Fruit fly (Drosophila melanogaster) ovary, adult (tissue): Measurements from ENCODE around the gene Ctr1B.

Experiments
- CG17801 ChIP-seq: fragments of 200-800 bp; optimal IDR thresholded peaks from 2 replicates; lab custom pipeline; 2019; ENCODE audit warnings: missing biosample characterization, mild to moderate bottlenecking, missing genetic modification characterization, moderate library complexity; ENCODE audit not compliant: partially characterized antibody

Ctr1B gene

DNA sequence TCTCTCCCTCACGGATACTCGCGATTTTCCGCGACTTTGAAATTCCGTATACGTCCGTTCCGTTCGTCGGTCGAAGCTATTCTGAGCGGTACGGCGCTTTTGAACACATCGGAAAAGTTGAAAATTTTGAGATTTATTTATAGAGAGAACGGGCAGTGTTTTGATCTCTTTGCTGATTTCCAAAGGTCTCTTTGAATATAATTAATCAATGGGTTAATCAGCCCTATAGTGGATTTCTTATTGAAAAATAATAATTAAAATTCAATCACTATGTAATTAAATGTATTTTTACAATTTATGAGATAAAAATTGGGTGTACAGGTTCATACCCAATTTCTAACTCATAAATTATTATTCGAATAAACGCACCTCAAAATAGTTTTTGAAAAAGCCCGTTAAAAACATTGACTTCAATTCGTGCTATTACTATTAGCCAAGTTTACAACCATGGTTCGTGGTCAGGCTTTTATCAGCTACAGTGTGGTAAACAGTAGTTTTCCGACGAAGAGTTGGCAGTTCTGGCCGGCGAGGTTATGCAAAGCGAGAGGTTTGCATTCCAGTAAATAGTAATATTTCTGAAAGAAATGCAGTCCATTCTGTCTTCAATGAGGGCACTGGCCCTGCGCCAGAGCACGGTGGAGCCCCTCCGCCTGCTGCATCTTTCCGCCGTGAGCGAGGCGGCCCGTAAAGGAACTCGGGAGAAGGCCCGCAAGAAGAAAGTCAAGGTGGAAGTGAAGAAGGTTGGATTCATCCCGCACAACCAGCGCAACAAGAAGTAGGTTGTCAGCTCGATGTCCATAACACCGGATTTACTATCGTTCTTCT is 16.3 kb upstream of the Ctr1B start, which contains the start of the genes CG9626 and mRpL1:
Gene CG9626, minus strand, starts transcription at position 51 of the 825 bp plus-strand sequence.
Gene mRpL1, plus strand, starts transcription at position 513 of the 825 bp plus-strand sequence.
- TF ChIP-seq CG17801 = no peak

DNA sequence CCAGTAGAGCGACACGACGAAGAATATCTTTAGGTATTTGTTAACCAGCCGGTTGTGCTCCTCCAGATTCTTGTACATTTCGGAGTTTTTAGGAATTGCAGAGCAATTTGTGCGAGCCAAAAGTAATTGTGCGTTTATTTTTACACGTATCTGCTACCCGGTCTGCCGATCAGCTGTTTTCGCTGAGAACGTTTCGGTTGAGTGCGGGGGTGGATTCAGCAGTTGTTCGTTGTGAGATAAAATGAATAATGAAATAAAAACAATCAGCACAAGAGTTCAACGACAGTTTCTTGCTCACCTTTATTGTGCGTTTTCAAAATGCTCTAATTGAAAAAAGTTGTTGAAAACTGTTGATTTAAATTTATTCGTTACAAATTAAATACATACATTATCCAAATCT is 13.6 kb upstream of the Ctr1B start, which contains the start of gene nac:
Gene nac, minus strand, starts transcription at position 176 of the 400 bp plus-strand sequence.
- TF ChIP-seq CG17801 = no peak

DNA sequence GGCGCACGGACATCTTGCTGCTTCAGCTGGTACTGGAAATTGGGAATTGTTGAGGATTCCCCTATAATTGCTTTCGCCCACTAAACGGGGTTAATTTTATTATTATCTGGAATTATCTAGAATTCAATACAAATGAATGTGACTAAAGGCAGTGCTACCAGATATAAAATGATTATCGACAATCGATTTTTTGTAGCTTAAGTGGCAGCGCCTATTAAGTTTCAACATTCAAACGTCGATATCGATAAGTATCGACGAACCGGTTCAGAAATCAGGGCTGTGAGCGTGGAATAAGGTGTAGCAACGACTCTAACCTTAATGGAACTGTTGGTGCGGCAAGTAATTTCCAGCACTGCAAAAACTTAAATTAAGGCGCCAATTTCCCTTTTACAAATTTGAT is 12.3 kb upstream of the Ctr1B start, which contains the start of gene Sgt1:
Gene Sgt1, minus strand, starts transcription at position 165 of the 400 bp plus-strand sequence.
- TF ChIP-seq CG17801 = peak; percentile 37

DNA sequence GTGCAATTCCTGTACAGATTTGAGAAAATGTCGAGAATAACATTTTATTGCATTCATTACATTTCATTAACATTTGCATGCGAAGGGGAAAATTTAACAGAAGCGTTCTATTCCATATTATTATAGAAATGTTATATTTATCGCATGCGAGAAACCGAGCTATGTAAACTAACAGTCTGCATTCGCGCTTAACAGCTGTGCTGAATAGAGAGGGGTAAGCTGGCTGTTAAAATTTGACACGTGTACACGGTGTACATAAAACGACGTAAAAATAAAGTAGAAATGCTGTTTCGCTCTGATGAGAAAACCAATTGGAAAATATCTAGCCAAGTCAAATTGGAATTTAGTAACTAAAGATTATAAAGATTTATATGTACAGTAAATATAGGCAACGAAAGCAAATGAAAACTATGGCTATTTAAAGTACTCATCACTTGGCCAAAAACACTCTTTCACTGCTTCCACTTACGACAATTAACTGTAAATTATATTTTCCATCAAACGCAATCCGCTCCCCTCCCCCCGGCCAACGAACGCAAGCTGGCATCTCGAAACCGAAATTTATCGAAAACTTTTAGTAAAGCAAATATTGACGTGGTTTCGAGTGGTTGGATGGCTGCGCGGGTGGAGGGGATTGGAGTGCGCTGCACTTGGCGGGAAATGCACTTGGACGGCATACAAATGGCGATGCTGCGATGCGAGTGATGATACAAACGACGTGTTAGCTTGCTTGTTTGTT is 11.1 kb upstream of the Ctr1B start:
- TF ChIP-seq CG17801 = no peak

DNA sequence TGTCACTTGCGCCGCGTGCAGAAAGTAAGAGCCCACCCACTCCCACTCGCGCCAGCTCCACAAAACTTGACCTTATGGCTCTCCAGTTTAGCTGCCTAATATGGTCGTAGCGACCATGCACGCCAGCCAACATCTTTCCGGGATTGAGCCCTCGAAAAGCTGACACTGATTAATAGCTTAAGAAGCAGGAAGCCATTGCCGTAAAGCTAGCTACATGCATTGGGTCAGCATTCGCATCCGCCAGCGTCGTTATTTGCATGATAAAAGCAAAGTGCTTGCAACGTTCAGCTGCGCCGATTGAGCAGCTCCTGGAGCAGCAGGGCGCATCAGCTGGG is 10.5 kb upstream of the Ctr1B start:
- no peak for TF ChIP-seq CG17801

DNA sequence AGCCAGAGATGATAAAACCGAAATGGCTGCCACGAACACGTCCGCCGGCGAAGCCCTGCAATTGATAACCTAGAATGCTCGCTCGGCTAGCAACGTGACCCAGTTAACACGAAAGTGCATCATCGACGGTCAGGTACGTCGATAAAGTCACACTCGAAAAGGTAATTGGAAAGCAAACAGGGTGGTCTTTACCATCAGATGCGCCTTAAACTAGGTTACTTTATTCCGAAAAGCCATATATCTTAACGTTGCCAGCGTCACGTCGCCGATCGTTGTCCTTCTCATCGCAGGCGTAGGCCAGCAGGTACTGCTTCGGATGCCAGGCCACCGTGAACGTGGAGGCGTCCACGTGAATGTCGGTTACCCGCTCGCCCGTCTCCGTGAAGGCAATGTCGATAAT is 10.1 kb upstream of the Ctr1B start:
- no peak for TF ChIP-seq CG17801

DNA sequence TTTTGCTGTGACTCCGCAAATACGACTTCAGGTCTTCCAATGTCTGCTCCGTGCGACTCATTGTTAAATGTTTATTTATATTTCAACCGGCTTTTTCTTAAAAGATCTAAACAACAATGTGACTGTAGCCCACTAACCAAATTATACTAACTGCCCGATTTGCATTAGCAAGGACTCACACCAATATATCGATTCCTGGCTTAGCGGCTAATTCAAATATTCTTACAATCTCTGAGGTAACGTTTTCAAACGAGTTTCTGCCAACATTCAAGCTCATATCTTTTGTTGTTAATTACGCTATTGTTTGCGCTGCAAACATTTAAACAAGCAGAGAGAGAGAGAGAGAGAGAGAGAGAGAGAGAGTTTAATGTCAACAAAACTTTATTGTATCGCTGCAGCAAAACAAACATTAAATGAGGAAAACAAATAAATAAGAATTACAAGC is 8.9 kb upstream of the Ctr1B start, which contains the start of gene tex:
Gene tex, minus strand, starts transcription at position 131 of the 445 bp plus-strand sequence.
- TF ChIP-seq CG17801 = no peak

DNA sequence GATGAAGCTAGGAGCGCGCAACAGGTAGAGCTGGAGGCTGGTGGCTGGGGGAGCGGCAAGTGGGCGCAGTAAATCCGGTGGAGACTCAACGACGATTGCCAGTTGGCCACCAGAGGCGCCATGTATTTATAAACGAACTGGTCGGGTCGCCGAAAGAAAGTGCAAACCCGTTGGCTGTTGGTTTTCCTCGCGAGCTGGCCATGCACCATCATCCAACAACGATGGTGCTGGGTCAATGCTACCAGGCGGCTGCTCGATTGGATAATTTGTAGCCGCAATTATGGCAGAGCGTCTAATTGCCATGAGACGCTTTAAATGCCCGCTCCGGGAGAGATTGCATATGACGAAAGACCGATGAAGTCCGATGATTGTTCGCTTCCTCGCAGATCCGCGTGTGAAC is 6.7 kb upstream of the Ctr1B start, which contains the start of gene CG11693:
Gene CG11693, minus strand, starts transcription at position 101 of the 400 bp plus-strand sequence.
- no peak for TF ChIP-seq CG17801

DNA sequence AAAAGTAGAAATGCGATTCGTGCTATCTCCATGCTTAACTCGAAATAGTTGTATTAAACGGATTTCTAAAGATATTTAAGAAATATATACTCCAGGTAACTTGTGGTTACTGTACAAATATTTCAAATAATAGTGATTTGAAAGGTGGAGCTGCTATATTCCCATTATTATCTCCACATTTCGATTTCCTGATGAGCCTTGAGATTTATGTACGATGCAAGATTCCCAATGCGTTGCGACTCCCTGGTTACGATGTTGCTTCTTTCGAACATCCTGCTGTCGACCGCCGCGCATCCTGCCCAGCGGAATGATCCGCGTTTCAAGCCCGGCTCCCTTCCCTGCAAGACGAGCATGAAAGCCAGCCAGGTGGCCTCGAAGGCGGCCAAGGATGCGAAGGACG is 5.4 kb upstream of the Ctr1B start, which contains the start of the genes CG11694 and CG11698:
Gene CG11694, minus strand, starts transcription at position 101 of the 400 bp plus-strand sequence.
Gene CG11698, plus strand, starts transcription at position 152 of the 400 bp plus-strand sequence.
- no peak for TF ChIP-seq CG17801

DNA sequence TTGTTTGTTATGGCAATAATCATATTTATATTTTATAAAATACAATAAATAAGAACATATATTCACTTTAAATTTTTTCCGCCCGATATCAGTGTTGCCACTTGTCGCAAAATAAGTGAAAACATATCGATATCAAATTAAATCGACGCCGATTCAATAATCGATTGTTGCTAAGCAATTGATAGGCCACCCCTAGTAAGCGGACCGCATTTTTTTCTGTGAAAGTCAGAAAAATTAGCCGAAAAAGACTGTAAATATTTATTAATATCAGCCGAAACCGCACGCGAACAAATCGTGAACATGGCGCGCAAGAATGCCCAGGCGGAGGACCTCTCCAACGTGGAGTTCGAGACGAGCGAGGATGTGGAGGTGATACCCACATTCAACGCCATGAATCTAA is 4.4 kb upstream of the Ctr1B start, which contains the start of gene CG7483:
Gene CG7483, plus strand, starts transcription at position 171 of the 400 bp plus-strand sequence.
- TF ChIP-seq CG17801 = peak; percentile 58

DNA sequence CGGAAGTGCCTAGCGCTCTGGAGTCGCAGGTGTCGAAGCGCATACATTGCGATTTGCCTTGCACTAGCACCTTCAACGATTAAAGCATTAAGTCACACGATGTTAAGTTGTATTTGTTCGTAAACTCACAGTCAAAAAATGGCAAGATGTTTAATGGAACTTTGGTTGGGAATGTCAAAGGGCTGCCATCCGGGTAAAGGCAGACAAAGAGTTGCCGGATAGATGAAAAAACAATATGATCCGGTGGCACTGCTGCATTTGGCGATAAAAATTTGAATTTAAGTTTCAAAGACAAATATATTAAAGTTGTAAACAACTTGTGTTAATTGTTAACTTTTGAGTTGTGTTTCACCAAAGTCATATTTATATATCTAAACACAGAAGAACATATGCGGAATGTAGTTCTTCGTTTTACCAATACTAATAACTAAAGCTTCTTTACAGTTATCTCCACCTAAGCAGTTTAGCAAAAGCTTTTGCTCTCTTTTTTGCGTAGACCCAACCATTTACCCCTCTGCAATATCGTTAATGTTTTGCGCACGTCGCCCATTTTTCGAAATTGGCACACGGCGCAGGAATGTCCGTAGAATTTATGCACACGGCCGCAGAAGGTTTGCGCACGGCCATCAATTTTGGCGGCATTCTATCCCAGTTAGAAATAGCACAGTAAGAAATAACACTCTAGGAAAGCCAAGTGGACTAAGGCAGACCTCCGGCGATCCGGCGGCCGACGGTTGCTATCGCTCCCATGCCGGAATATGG is 887 bp upstream of the Ctr1B start, which contains the start of gene Coq2:
Gene Coq2, minus strand, starts transcription at position 200 of the 762 bp plus-strand sequence.
- no peak for TF ChIP-seq CG17801

DNA sequence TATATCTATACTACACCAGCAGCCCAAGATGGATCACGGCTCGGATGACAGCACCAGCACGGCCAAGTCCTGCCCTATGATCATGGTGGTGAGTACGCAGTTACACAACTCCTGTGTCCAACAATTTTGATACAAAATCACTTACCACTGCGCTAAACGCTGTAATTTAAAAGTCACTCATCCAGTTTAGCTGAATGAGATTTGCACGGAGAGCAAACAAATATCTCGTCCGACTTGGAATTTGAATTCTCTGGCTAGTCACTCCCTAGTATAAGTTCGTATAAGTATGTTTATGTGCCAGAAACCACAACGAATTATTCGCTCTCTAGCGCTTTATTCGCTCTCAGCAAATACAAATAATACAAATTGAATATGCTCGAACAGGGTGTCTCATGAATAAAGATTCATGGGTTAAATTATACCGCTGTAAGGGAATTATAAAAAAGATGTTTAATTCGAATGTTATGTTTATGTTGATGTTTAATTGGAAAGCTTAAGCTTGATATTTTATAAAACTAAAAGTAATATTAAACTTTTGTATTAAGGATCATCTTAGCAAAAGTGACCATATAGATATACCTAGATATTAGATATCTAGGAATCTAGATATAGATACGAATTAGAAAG is 410 bp downstream of the Ctr1B start:
- no peak for TF ChIP-seq CG17801

DNA sequence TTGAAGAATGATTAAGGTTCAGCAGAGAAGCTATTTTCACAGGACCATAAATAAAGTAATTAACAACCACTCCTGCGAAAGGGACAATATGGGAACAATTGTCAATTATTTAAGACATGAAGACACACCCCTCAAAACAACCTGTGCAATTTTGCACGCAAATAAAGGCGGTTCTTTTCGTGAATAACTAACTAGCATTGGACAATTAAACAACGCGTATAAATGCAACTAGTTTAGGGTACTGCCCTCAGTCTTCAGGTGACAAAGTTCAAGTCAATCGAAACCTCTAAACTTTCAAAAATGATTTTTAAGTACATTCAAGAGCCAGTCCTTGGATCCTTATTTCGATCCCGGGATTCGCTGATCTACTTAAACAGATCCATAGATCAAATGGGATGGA is 4.0 kb downstream of the Ctr1B start, which contains the start of gene Or85a:
Gene Or85a, plus strand, starts transcription at position 301 of the 400 bp plus-strand sequence.
- TF ChIP-seq CG17801 = no peak

DNA sequence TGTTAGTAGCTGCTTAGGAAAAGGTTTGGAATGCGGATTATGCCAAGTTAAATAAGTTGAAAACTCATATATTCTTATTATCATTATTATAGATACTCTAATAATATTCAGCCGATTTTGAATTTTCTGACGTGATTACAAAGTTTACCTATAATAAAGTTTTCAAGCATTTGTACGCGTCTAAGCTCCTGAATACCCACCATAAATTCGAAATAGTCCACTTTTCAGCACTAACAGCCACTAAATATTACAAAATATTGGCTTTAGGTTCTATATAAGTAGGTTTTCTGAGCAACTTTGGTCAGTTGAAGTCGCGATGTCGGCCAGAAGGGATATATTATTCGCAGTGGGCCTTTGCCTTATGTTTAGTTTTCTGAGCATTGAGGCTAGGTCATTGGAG is 6.6 kb downstream of the Ctr1B start, which contains the start of gene CG7443:
Gene CG7443, plus strand, starts transcription at position 301 of the 400 bp plus-strand sequence.
- TF ChIP-seq CG17801 = no peak

DNA sequence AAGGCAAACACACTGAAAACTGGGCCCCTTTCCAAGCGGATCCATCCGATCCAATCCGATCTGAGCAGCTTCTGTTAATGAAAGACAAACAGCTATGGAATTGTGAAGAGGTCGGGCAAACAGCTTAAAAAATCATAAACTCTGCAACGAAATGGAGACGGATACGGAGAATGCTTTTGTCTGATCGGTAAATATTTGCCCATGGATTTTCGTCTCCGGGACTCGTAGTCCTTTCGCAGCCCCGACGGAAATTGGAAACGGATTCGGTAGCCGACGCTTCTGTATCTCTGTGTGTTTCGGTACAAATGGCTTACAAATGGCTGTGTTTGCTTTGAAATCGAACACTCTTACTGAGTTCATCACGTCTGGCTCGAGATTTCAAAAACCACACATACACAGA is 9.5 kb downstream of the Ctr1B start:
- TF ChIP-seq CG17801 = no peak
